Fruit fly (Drosophila melanogaster) whole organism, wandering third instar larva: Measurements from ENCODE around the gene Gr98b.

ENCODE experiments used
- Abd-B ChIP-seq: fragments of >200 bp; optimal IDR thresholded peaks from 2 replicates; lab custom pipeline; 2017; ENCODE audit warnings: missing biosample characterization, missing genetic modification characterization
- CG32264 ChIP-seq: fragments of 200-800 bp; sonication (Bioruptor generic); optimal IDR thresholded peaks from 2 replicates; lab custom pipeline; 2016; ENCODE audit warnings: missing biosample characterization, missing genetic modification characterization
- CG9705 ChIP-seq: fragments of 200-800 bp; sonication (Bioruptor generic); optimal IDR thresholded peaks from 2 replicates; lab custom pipeline; 2018; ENCODE audit warnings: missing biosample characterization, mild to moderate bottlenecking, missing genetic modification characterization
- CrebA ChIP-seq: fragments of 200-800 bp; sonication (Bioruptor generic); optimal IDR thresholded peaks from 2 replicates; lab custom pipeline; 2016; ENCODE audit warnings: missing biosample characterization, mild to moderate bottlenecking, missing genetic modification characterization, borderline replicate concordance
- Dfd ChIP-seq: fragments of >200 bp; optimal IDR thresholded peaks from 2 replicates; lab custom pipeline; 2017; ENCODE audit warnings: missing biosample characterization, missing genetic modification characterization
- Dif ChIP-seq: fragments of 200-275, 200-300 bp; sonication (Bioruptor generic); optimal IDR thresholded peaks from 2 replicates; lab custom pipeline; 2018; ENCODE audit warnings: missing biosample characterization, missing genetic modification characterization; ENCODE audit not compliant: partially characterized antibody
- GATAd ChIP-seq: sonication (Bioruptor generic); optimal IDR thresholded peaks from 2 replicates; lab custom pipeline; 2016; ENCODE audit warnings: missing biosample characterization, missing genetic modification characterization
- HLH106 ChIP-seq: fragments of 200-800 bp; optimal IDR thresholded peaks from 3 replicates; lab custom pipeline; 2019; ENCODE audit warnings: missing biosample characterization, mild to moderate bottlenecking, missing genetic modification characterization, moderate library complexity
- Hnf4 ChIP-seq: fragments of 200-800 bp; sonication (Bioruptor generic); optimal IDR thresholded peaks from 2 replicates; lab custom pipeline; 2016; ENCODE audit warnings: missing biosample characterization, mild to moderate bottlenecking, missing genetic modification characterization
- Hr78 ChIP-seq: fragments of >200 bp; optimal IDR thresholded peaks from 2 replicates; lab custom pipeline; 2017; ENCODE audit warnings: missing biosample characterization, missing genetic modification characterization
- Hr83 ChIP-seq: fragments of 200-300 bp; sonication (Bioruptor generic); optimal IDR thresholded peaks from 2 replicates; lab custom pipeline; 2016; ENCODE audit warnings: missing biosample characterization, mild to moderate bottlenecking, missing genetic modification characterization, moderate library complexity; ENCODE audit not compliant: poor library complexity, severe bottlenecking
- Jra ChIP-seq: sonication (Bioruptor generic); optimal IDR thresholded peaks from 2 replicates; lab custom pipeline; 2016; ENCODE audit warnings: missing biosample characterization, missing genetic modification characterization
- Mio ChIP-seq: sonication (Bioruptor generic); optimal IDR thresholded peaks from 2 replicates; lab custom pipeline; 2016; ENCODE audit warnings: missing biosample characterization, missing genetic modification characterization
- Myc ChIP-seq: fragments of >200 bp; optimal IDR thresholded peaks from 2 replicates; lab custom pipeline; 2017
- N ChIP-seq: fragments of >200 bp; optimal IDR thresholded peaks from 2 replicates; lab custom pipeline; 2018; ENCODE audit warnings: missing biosample characterization, missing external identifiers, missing genetic modification characterization
- OdsH ChIP-seq: fragments of 200-800 bp; sonication (Bioruptor generic); optimal IDR thresholded peaks from 2 replicates; lab custom pipeline; 2016; ENCODE audit warnings: missing biosample characterization, mild to moderate bottlenecking, missing genetic modification characterization
- Rel ChIP-seq, 2 experiments: fragments of 200-800 bp; sonication (Bioruptor generic) in 1 of 2; optimal IDR thresholded peaks; 2 replicates in 1 of 2; 3 replicates in 1 of 2; lab custom pipeline; 2016 to 2019; ENCODE audit warnings: mild to moderate bottlenecking in 2 of 2, missing biosample characterization in 2 of 2, missing genetic modification characterization in 2 of 2, moderate library complexity in 1 of 2
- Sp1 ChIP-seq: fragments of 200-800 bp; sonication (Bioruptor generic); optimal IDR thresholded peaks from 3 replicates; lab custom pipeline; 2019; ENCODE audit warnings: missing biosample characterization, mild to moderate bottlenecking, missing genetic modification characterization, moderate library complexity
- Vsx2 ChIP-seq: fragments of 200-300, 225-300 bp; sonication (Bioruptor generic); optimal IDR thresholded peaks from 2 replicates; lab custom pipeline; 2018; ENCODE audit warnings: missing biosample characterization, missing genetic modification characterization; ENCODE audit not compliant: partially characterized antibody
- br ChIP-seq: fragments of 200-800 bp; sonication (Bioruptor generic); optimal IDR thresholded peaks from 2 replicates; lab custom pipeline; 2016; ENCODE audit warnings: missing biosample characterization, missing genetic modification characterization
- brk ChIP-seq: fragments of 200-800 bp; sonication (Bioruptor generic); optimal IDR thresholded peaks from 2 replicates; lab custom pipeline; 2016; ENCODE audit warnings: missing biosample characterization, mild to moderate bottlenecking, missing genetic modification characterization
- dl ChIP-seq, 2 experiments: fragments of 175-275, 200-275 bp in 1 of 2; fragments of 200-275 bp in 1 of 2; sonication (Bioruptor generic); optimal IDR thresholded peaks; lab custom pipeline; 2018; ENCODE audit warnings: mild to moderate bottlenecking in 2 of 2, missing biosample characterization in 2 of 2, missing genetic modification characterization in 2 of 2, moderate library complexity in 2 of 2; ENCODE audit not compliant: partially characterized antibody in 2 of 2, insufficient read depth in 1 of 2
- dmrt93B ChIP-seq: fragments of 200-800 bp; sonication (Bioruptor generic); optimal IDR thresholded peaks from 2 replicates; lab custom pipeline; 2018; ENCODE audit warnings: missing biosample characterization, mild to moderate bottlenecking, missing genetic modification characterization
- dsf ChIP-seq: sonication (Bioruptor generic); optimal IDR thresholded peaks from 2 replicates; lab custom pipeline; 2016; ENCODE audit warnings: missing biosample characterization, missing genetic modification characterization, borderline replicate concordance
- ey ChIP-seq: fragments of 200-800 bp; sonication (Bioruptor generic); optimal IDR thresholded peaks from 2 replicates; lab custom pipeline; 2016; ENCODE audit warnings: missing biosample characterization, missing genetic modification characterization
- foxo ChIP-seq, 2 experiments: fragments of 200-800 bp; sonication (Bioruptor generic); optimal IDR thresholded peaks; 2 replicates in 1 of 2; 3 replicates in 1 of 2; lab custom pipeline; 2016 to 2017; ENCODE audit warnings: missing biosample characterization in 2 of 2, missing genetic modification characterization in 2 of 2
- fru ChIP-seq: fragments of 200-800 bp; sonication (Bioruptor generic); optimal IDR thresholded peaks from 3 replicates; lab custom pipeline; 2016; ENCODE audit warnings: missing biosample characterization, mild to moderate bottlenecking, missing genetic modification characterization
- h ChIP-seq: fragments of 200-800 bp; sonication (Bioruptor generic); optimal IDR thresholded peaks from 3 replicates; lab custom pipeline; 2016; ENCODE audit warnings: missing biosample characterization, mild to moderate bottlenecking, missing genetic modification characterization
- jim ChIP-seq: fragments of 175-275, 200-325 bp; sonication (Bioruptor generic); optimal IDR thresholded peaks from 2 replicates; lab custom pipeline; 2016; ENCODE audit warnings: missing biosample characterization, mild to moderate bottlenecking, missing genetic modification characterization
- lola ChIP-seq: fragments of >200 bp; optimal IDR thresholded peaks from 2 replicates; lab custom pipeline; 2017; ENCODE audit warnings: missing biosample characterization, missing genetic modification characterization
- pan ChIP-seq: fragments of >200 bp; optimal IDR thresholded peaks from 2 replicates; lab custom pipeline; 2017
- psq ChIP-seq: fragments of 200-800 bp; sonication (Bioruptor generic); optimal IDR thresholded peaks from 3 replicates; lab custom pipeline; 2017; ENCODE audit warnings: missing biosample characterization, mild to moderate bottlenecking, missing genetic modification characterization, moderate library complexity
- rgr ChIP-seq: fragments of 200-800 bp; sonication (Bioruptor generic); optimal IDR thresholded peaks from 3 replicates; lab custom pipeline; 2016; ENCODE audit warnings: missing biosample characterization, mild to moderate bottlenecking, missing genetic modification characterization
- sage ChIP-seq: fragments of 200-800 bp; sonication (Bioruptor generic); optimal IDR thresholded peaks from 2 replicates; lab custom pipeline; 2016; ENCODE audit warnings: missing biosample characterization, mild to moderate bottlenecking, missing genetic modification characterization
- sv ChIP-seq: fragments of 200-800 bp; sonication (Bioruptor generic); optimal IDR thresholded peaks from 3 replicates; lab custom pipeline; 2016; ENCODE audit warnings: missing biosample characterization, missing genetic modification characterization
- tai ChIP-seq: sonication (Bioruptor generic); optimal IDR thresholded peaks from 2 replicates; lab custom pipeline; 2016; ENCODE audit warnings: missing biosample characterization, missing genetic modification characterization
- usp ChIP-seq: fragments of >200 bp; optimal IDR thresholded peaks from 2 replicates; lab custom pipeline; 2017; ENCODE audit warnings: missing biosample characterization, missing genetic modification characterization
- woc ChIP-seq: sonication (Bioruptor generic); optimal IDR thresholded peaks from 2 replicates; lab custom pipeline; 2016; ENCODE audit warnings: missing biosample characterization, mild to moderate bottlenecking, missing genetic modification characterization

The Gr98b gene

dm6 chr3R:27581263-27581868, 39.1 kb downstream of the Gr98b start:
- no peak for TF ChIP-seq lola (GFP tag; lab: Kevin White, UChicago)
- TF ChIP-seq br (GFP tag; lab: Kevin White, UChicago): peak; percentile 78
- peak; percentile 83 for TF ChIP-seq rgr (GFP tag; lab: Kevin White, UChicago)
- TF ChIP-seq sage (GFP tag; lab: Kevin White, UChicago): peak; percentile 66
- peak; percentile 55 for TF ChIP-seq Hnf4 (GFP tag; lab: Kevin White, UChicago)
- no peak for TF ChIP-seq Mio (GFP tag; lab: Kevin White, UChicago)
- TF ChIP-seq Dfd (GFP tag; lab: Kevin White, UChicago): no peak
- TF ChIP-seq CG9705: no peak
- peak; percentile 70 for TF ChIP-seq HLH106 (tag; lab: Kevin White, UChicago)
- no peak for TF ChIP-seq pan
- peak; percentile 82 for TF ChIP-seq h (GFP tag; lab: Kevin White, UChicago)
- peak; percentile 71 for TF ChIP-seq Jra (GFP tag; lab: Kevin White, UChicago)
- no peak for TF ChIP-seq GATAd
- TF ChIP-seq Dif: peak; percentile 39
- peak; percentile 33 for TF ChIP-seq Vsx2
- TF ChIP-seq OdsH (GFP tag; lab: Kevin White, UChicago): peak; percentile 76
- TF ChIP-seq dsf: no peak
- no peak for TF ChIP-seq sv (GFP tag; lab: Kevin White, UChicago)
- TF ChIP-seq tai (GFP tag; lab: Kevin White, UChicago): no peak
- no peak for TF ChIP-seq dl (GFP tag; optimal IDR thresholded peaks at IDR 0.05; lab: Kevin White, UChicago; ENCODE audit: insufficient read depth in 1 of 2, partially characterized antibody in 2 of 2)
- no peak for TF ChIP-seq Abd-B
- peak; percentile 57 for TF ChIP-seq CG32264 (GFP tag; lab: Kevin White, UChicago)
- peak; percentile 74 for TF ChIP-seq ey
- TF ChIP-seq psq (GFP tag; lab: Kevin White, UChicago): peak; percentile 62
- TF ChIP-seq Hr83 (GFP tag; lab: Kevin White, UChicago): peak; percentile 24
- TF ChIP-seq dmrt93B (GFP tag; lab: Kevin White, UChicago): no peak
- TF ChIP-seq Sp1 (GFP tag; lab: Kevin White, UChicago): peak; percentile 72
- TF ChIP-seq foxo (GFP tag; optimal IDR thresholded peaks at IDR 0.05; lab: Kevin White, UChicago): peak; percentile 73 to 78
- TF ChIP-seq jim (GFP tag; lab: Kevin White, UChicago): no peak
- TF ChIP-seq woc (GFP tag; lab: Kevin White, UChicago): peak; percentile 60
- no peak for TF ChIP-seq Hr78
- TF ChIP-seq brk (GFP tag; lab: Kevin White, UChicago): no peak
- no peak for TF ChIP-seq usp (GFP tag; lab: Kevin White, UChicago)
- peak; percentile 8 for TF ChIP-seq Rel (GFP tag; optimal IDR thresholded peaks at IDR 0.05; lab: Kevin White, UChicago)
- TF ChIP-seq Rel (tag; optimal IDR thresholded peaks at IDR 0.05; lab: Kevin White, UChicago): peak; percentile 78
- no peak for TF ChIP-seq N (GFP tag; lab: Kevin White, UChicago)
- peak; percentile 80 for TF ChIP-seq fru (GFP tag; lab: Kevin White, UChicago)
- TF ChIP-seq CrebA (GFP tag; lab: Kevin White, UChicago): no peak
- no peak for TF ChIP-seq Myc (lab: Kevin White, UChicago)
- TF ChIP-seq, all 38 proteins: peak for 19

- TF ChIP-seq Mio (GFP tag; lab: Kevin White, UChicago) (no peak), GATAd (peak; percentile 41), Dfd (GFP tag; lab: Kevin White, UChicago) (no peak), jim (GFP tag; lab: Kevin White, UChicago) (no peak), N (GFP tag; lab: Kevin White, UChicago) (no peak), Myc (lab: Kevin White, UChicago) (peak; percentile 88), Dif (no peak), pan (no peak), dsf (peak; percentile 22), CG9705 (peak; percentile 55), Sp1 (GFP tag; lab: Kevin White, UChicago) (peak; percentile 25), dl (GFP tag; optimal IDR thresholded peaks at IDR 0.05; lab: Kevin White, UChicago; ENCODE audit: insufficient read depth in 1 of 2, partially characterized antibody in 2 of 2) (no peak), ey (peak; percentile 61), Hr78 (no peak), HLH106 (tag; lab: Kevin White, UChicago) (peak; percentile 69), usp (GFP tag; lab: Kevin White, UChicago) (no peak), h (GFP tag; lab: Kevin White, UChicago) (peak; percentile 66), lola (GFP tag; lab: Kevin White, UChicago) (no peak), CrebA (GFP tag; lab: Kevin White, UChicago) (no peak), dmrt93B (GFP tag; lab: Kevin White, UChicago) (no peak), psq (GFP tag; lab: Kevin White, UChicago) (no peak), Jra (GFP tag; lab: Kevin White, UChicago) (peak; percentile 56), OdsH (GFP tag; lab: Kevin White, UChicago) (peak; percentile 17), sv (GFP tag; lab: Kevin White, UChicago) (peak; percentile 26), br (GFP tag; lab: Kevin White, UChicago) (peak; percentile 63), foxo (GFP tag; optimal IDR thresholded peaks at IDR 0.05; lab: Kevin White, UChicago) (peak in 1 of 2 experiments; percentile 76), Abd-B (no peak), Rel (GFP tag; optimal IDR thresholded peaks at IDR 0.05; lab: Kevin White, UChicago) (no peak), Rel (tag; optimal IDR thresholded peaks at IDR 0.05; lab: Kevin White, UChicago) (no peak), fru (GFP tag; lab: Kevin White, UChicago) (peak; percentile 47), CG32264 (GFP tag; lab: Kevin White, UChicago) (peak; percentile 9), Hr83 (GFP tag; lab: Kevin White, UChicago) (peak; percentile 68), Vsx2 (no peak), sage (GFP tag; lab: Kevin White, UChicago) (no peak), rgr (GFP tag; lab: Kevin White, UChicago) (peak; percentile 73), woc (GFP tag; lab: Kevin White, UChicago) (peak; percentile 68), brk (GFP tag; lab: Kevin White, UChicago) (no peak), Hnf4 (GFP tag; lab: Kevin White, UChicago) (no peak), tai (GFP tag; lab: Kevin White, UChicago) (no peak)
Measured at dm6 chr3R:27581890-27582487, 39.7 kb downstream of the Gr98b start, which contains the start of gene wdb. Gene wdb, minus strand, starts transcription at chr3R:27582241.
